Fruit fly (Drosophila melanogaster) whole organism, embryonic: ENCODE results near the gene CtsF.

Source experiments
- Ada2b ChIP-seq: fragments of 200-800 bp; sonication (Bioruptor generic); IDR thresholded peaks from 2 replicates; pipeline ENCODE4 v1.3.6; 2022; ENCODE audit warnings: missing biosample characterization, missing genetic modification characterization
- CG10543 ChIP-seq: fragments of 200-800 bp; sonication (Bioruptor generic); optimal IDR thresholded peaks from 3 replicates; lab custom pipeline; 2017; ENCODE audit warnings: missing biosample characterization, mild to moderate bottlenecking, missing genetic modification characterization, moderate library complexity
- CG10979 ChIP-seq: fragments of 200-800 bp; sonication (Bioruptor generic); optimal IDR thresholded peaks from 2 replicates; lab custom pipeline; 2018; ENCODE audit warnings: missing biosample characterization, mild to moderate bottlenecking, missing genetic modification characterization, moderate library complexity
- CG13123 ChIP-seq: fragments of 200-800 bp; sonication (Bioruptor generic); optimal IDR thresholded peaks from 2 replicates; lab custom pipeline; 2016; ENCODE audit warnings: missing biosample characterization, missing genetic modification characterization
- CG1602 ChIP-seq: fragments of 200-800 bp; sonication (Bioruptor generic); optimal IDR thresholded peaks from 3 replicates; lab custom pipeline; 2016; ENCODE audit warnings: missing biosample characterization, missing genetic modification characterization
- CG17361 ChIP-seq: fragments of 200-800 bp; sonication (Bioruptor generic); IDR thresholded peaks from 3 replicates; pipeline ENCODE4 v1.3.6; 2022; ENCODE audit warnings: missing biosample characterization, missing genetic modification characterization
- CG17829 ChIP-seq: fragments of 200-800 bp; optimal IDR thresholded peaks from 2 replicates; lab custom pipeline; 2019; ENCODE audit warnings: missing biosample characterization, mild to moderate bottlenecking, missing genetic modification characterization, moderate library complexity
- CG2889 ChIP-seq: fragments of 200-800 bp; sonication (Bioruptor generic); IDR thresholded peaks from 3 replicates; pipeline ENCODE4 v1.3.6; 2022; ENCODE audit warnings: missing biosample characterization, missing genetic modification characterization
- CG30020 ChIP-seq: fragments of 200-800 bp; optimal IDR thresholded peaks from 2 replicates; lab custom pipeline; 2019; ENCODE audit warnings: missing biosample characterization, mild to moderate bottlenecking, missing genetic modification characterization, moderate library complexity
- CG3838 ChIP-seq: fragments of 200-800 bp; sonication (Bioruptor generic); optimal IDR thresholded peaks from 3 replicates; lab custom pipeline; 2016; ENCODE audit warnings: missing biosample characterization, missing genetic modification characterization
- CG43689 ChIP-seq: fragments of 200-800 bp; sonication (Bioruptor generic); IDR thresholded peaks from 2 replicates; pipeline ENCODE4 v1.3.6; 2022; ENCODE audit warnings: missing biosample characterization, missing genetic modification characterization
- CG4730 ChIP-seq: fragments of 200-800 bp; sonication (Bioruptor generic); IDR thresholded peaks from 2 replicates; pipeline ENCODE4 v1.3.6; 2022; ENCODE audit warnings: missing biosample characterization, missing genetic modification characterization
- CG6689 ChIP-seq: fragments of 200-800 bp; sonication (Bioruptor generic); IDR thresholded peaks from 2 replicates; pipeline ENCODE4 v1.3.6; 2022; ENCODE audit warnings: missing biosample characterization, missing genetic modification characterization
- CG7987 ChIP-seq: fragments of 200-800 bp; sonication (Bioruptor generic); optimal IDR thresholded peaks from 2 replicates; lab custom pipeline; 2018; ENCODE audit warnings: missing biosample characterization, mild to moderate bottlenecking, missing genetic modification characterization, moderate library complexity
- CG8359 ChIP-seq: fragments of 200-800 bp; sonication (Bioruptor generic); optimal IDR thresholded peaks from 2 replicates; lab custom pipeline; 2017; ENCODE audit warnings: missing biosample characterization, mild to moderate bottlenecking, missing genetic modification characterization, borderline replicate concordance
- CG9817 ChIP-seq: fragments of 200-800 bp; sonication (Bioruptor generic); optimal IDR thresholded peaks from 2 replicates; lab custom pipeline; 2018; ENCODE audit warnings: missing biosample characterization, mild to moderate bottlenecking, missing genetic modification characterization, moderate library complexity
- Deaf1 ChIP-seq: fragments of 200-800 bp; optimal IDR thresholded peaks from 3 replicates; lab custom pipeline; 2019; ENCODE audit warnings: missing biosample characterization, mild to moderate bottlenecking, missing genetic modification characterization, moderate library complexity
- Dll ChIP-seq: fragments of 200-800 bp; sonication (Bioruptor generic); IDR thresholded peaks from 4 replicates; pipeline ENCODE4 v1.3.6; 2022; ENCODE audit warnings: missing biosample characterization, missing genetic modification characterization; ENCODE audit not compliant: partially characterized antibody
- Hmx ChIP-seq: fragments of 200-800 bp; sonication (Bioruptor generic); optimal IDR thresholded peaks from 2 replicates; lab custom pipeline; 2016; ENCODE audit warnings: missing biosample characterization, missing genetic modification characterization
- NFAT ChIP-seq: fragments of 200-800 bp; sonication (Bioruptor generic); IDR thresholded peaks from 2 replicates; pipeline ENCODE4 v1.3.6; 2022; ENCODE audit warnings: missing biosample characterization, missing genetic modification characterization
- Scr ChIP-seq: fragments of 200-800 bp; sonication (Bioruptor generic); IDR thresholded peaks from 2 replicates; pipeline ENCODE4 v1.3.6; 2022; ENCODE audit warnings: missing biosample characterization, missing genetic modification characterization; ENCODE audit not compliant: partially characterized antibody
- ash1 ChIP-seq: fragments of 200-800 bp; sonication (Bioruptor generic); optimal IDR thresholded peaks from 2 replicates; lab custom pipeline; 2018; ENCODE audit warnings: missing biosample characterization, mild to moderate bottlenecking, missing genetic modification characterization
- ato ChIP-seq: fragments of 200-800 bp; sonication (Bioruptor generic); IDR thresholded peaks from 2 replicates; pipeline ENCODE4 v1.3.6; 2022; ENCODE audit warnings: missing biosample characterization, missing genetic modification characterization; ENCODE audit not compliant: partially characterized antibody
- bigmax ChIP-seq: fragments of 200-800 bp; sonication (Bioruptor generic); optimal IDR thresholded peaks from 2 replicates; lab custom pipeline; 2018; ENCODE audit warnings: missing biosample characterization, mild to moderate bottlenecking, missing genetic modification characterization
- cad ChIP-seq: fragments of >200 bp; optimal IDR thresholded peaks from 2 replicates; lab custom pipeline; 2017; ENCODE audit warnings: missing biosample characterization, missing genetic modification characterization
- caup ChIP-seq: fragments of 200-800 bp; sonication (Bioruptor generic); optimal IDR thresholded peaks from 3 replicates; lab custom pipeline; 2017; ENCODE audit warnings: missing biosample characterization, mild to moderate bottlenecking, missing genetic modification characterization, moderate library complexity; ENCODE audit not compliant: severe bottlenecking
- cwo ChIP-seq: fragments of 200-800 bp; sonication (Bioruptor generic); optimal IDR thresholded peaks from 3 replicates; lab custom pipeline; 2017; ENCODE audit warnings: missing biosample characterization, missing genetic modification characterization, mild to moderate bottlenecking, moderate library complexity, missing genetic modification reagents
- emc ChIP-seq: fragments of 200-800 bp; sonication (Bioruptor generic); optimal IDR thresholded peaks from 2 replicates; lab custom pipeline; 2016; ENCODE audit warnings: missing biosample characterization, missing genetic modification characterization
- en ChIP-seq: fragments of 200-800 bp; sonication (Bioruptor generic); optimal IDR thresholded peaks from 2 replicates; lab custom pipeline; 2016; ENCODE audit warnings: missing biosample characterization, missing genetic modification characterization
- ind ChIP-seq: fragments of 200-800 bp; sonication (Bioruptor generic); optimal IDR thresholded peaks from 3 replicates; lab custom pipeline; 2016; ENCODE audit warnings: missing biosample characterization, missing genetic modification characterization
- insv ChIP-seq, 2 experiments: fragments of 200-800 bp; sonication (Bioruptor generic); optimal IDR thresholded peaks; 3 replicates each; lab custom pipeline; 2016 to 2018; ENCODE audit warnings: missing biosample characterization in 2 of 2, missing genetic modification characterization in 2 of 2
- klu ChIP-seq: fragments of 200-800 bp; sonication (Bioruptor generic); IDR thresholded peaks from 2 replicates; pipeline ENCODE4 v1.3.6; 2022; ENCODE audit warnings: missing biosample characterization, missing genetic modification characterization
- kni ChIP-seq: fragments of 200-800 bp; sonication (Bioruptor generic); optimal IDR thresholded peaks from 3 replicates; lab custom pipeline; 2017; ENCODE audit warnings: mild to moderate bottlenecking, missing biosample characterization, missing genetic modification reagents, missing genetic modification characterization
- luna ChIP-seq: fragments of 200-800 bp; sonication (Bioruptor generic); optimal IDR thresholded peaks from 2 replicates; lab custom pipeline; 2016; ENCODE audit warnings: missing biosample characterization, missing genetic modification characterization
- mirr ChIP-seq: fragments of 200-800 bp; sonication (Bioruptor generic); optimal IDR thresholded peaks from 3 replicates; lab custom pipeline; 2018; ENCODE audit warnings: missing biosample characterization, mild to moderate bottlenecking, missing genetic modification characterization
- nerfin-2 ChIP-seq: fragments of 200-800 bp; sonication (Bioruptor generic); IDR thresholded peaks from 2 replicates; pipeline ENCODE4 v1.3.6; 2022; ENCODE audit warnings: missing biosample characterization, missing genetic modification characterization; ENCODE audit not compliant: partially characterized antibody
- otp ChIP-seq: fragments of 200-800 bp; sonication (Bioruptor generic); IDR thresholded peaks from 3 replicates; pipeline ENCODE4, ENCODE4 v1.3.6; 2022; ENCODE audit warnings: missing biosample characterization, missing genetic modification characterization
- rib ChIP-seq: fragments of 200-800 bp; sonication (Bioruptor generic); IDR thresholded peaks from 2 replicates; pipeline ENCODE4 v1.3.6; 2022; ENCODE audit warnings: missing biosample characterization, missing genetic modification characterization
- row ChIP-seq: fragments of 200-800 bp; sonication (Bioruptor generic); IDR thresholded peaks from 3 replicates; pipeline ENCODE4 v1.3.6; 2022; ENCODE audit warnings: missing biosample characterization, missing genetic modification characterization
- sima ChIP-seq: fragments of 200-800 bp; sonication (Bioruptor generic); optimal IDR thresholded peaks from 2 replicates; lab custom pipeline; 2016; ENCODE audit warnings: missing biosample characterization, missing genetic modification characterization
- slbo ChIP-seq: fragments of 200-800 bp; sonication (Bioruptor generic); IDR thresholded peaks from 2 replicates; pipeline ENCODE4 v1.3.6; 2022; ENCODE audit warnings: missing biosample characterization, missing genetic modification characterization
- sqz ChIP-seq: fragments of 200-800 bp; sonication (Bioruptor generic); optimal IDR thresholded peaks from 3 replicates; lab custom pipeline; 2018; ENCODE audit warnings: missing biosample characterization, mild to moderate bottlenecking, missing genetic modification characterization
- sr ChIP-seq: fragments of 200-800 bp; sonication (Bioruptor generic); IDR thresholded peaks from 3 replicates; pipeline ENCODE4 v1.3.6; 2022; ENCODE audit warnings: missing biosample characterization, missing genetic modification characterization
- yki ChIP-seq: fragments of >200 bp; optimal IDR thresholded peaks from 3 replicates; lab custom pipeline; 2018

The CtsF gene

DNA sequence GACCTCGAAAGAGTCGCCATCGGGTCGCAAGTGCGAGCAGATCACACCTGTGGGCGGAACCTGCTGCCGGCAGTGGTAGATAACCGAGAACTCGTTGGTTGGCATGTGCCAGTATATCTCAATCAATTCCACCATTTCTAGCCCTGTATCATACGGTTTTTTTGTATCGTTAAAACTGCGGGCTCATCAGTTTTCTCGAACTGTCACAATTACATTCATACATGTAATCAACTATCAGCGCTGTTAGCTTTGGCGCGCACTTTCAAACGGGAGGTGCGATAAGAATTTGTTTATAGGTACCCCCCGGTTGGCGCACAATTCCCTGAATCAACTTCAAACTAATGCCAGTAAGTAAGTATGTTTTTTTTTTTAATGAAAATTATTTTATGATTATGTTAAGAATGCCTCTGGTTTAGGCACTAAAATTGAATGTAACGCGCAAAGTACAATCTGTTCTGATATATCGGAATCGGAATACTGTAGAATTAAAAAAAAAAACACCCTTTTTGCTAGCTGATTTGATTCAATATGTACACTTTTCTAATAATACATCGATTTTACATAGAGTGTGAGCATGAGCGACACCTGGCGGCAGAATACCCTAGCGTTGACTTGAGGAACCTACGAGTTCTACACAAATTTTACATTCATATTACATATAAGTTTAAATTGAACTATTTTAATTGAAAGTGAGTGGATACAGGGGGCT lies 47.2 kb upstream of the CtsF start (continued):
- TF ChIP-seq CG17829 (tag; lab: Kevin White, UChicago): peak; percentile 60
- no peak for TF ChIP-seq yki (lab: Kevin White, UChicago)
- no peak for TF ChIP-seq nerfin-2 (GFP tag; lab: Robert Waterston, UW)
- 0 out of 2 replicates have a peak, but pooled peaks have one; percentile 20 for TF ChIP-seq CG6689 (GFP tag; lab: Robert Waterston, UW)
- no peak for TF ChIP-seq en (GFP tag; lab: Kevin White, UChicago)
- TF ChIP-seq emc (GFP tag; lab: Kevin White, UChicago): no peak
- peak; percentile 57 for TF ChIP-seq row (GFP tag; lab: Robert Waterston, UW)
- no peak for TF ChIP-seq CG8359
- no peak for TF ChIP-seq sima
- TF ChIP-seq Dll: 0 out of 4 replicates have a peak, but pooled peaks have one; percentile 36
- peak; percentile 4 for TF ChIP-seq bigmax (GFP tag; lab: Kevin White, UChicago)
- peak; percentile 28 for TF ChIP-seq cad (GFP tag; lab: Kevin White, UChicago)
- TF ChIP-seq Ada2b (GFP tag; lab: Robert Waterston, UW): 0 out of 2 replicates have a peak, but pooled peaks have one; percentile 26
- peak; percentile 43 for TF ChIP-seq CG10543 (GFP tag; lab: Kevin White, UChicago)
- no peak for TF ChIP-seq mirr (GFP tag; lab: Kevin White, UChicago)
- no peak for TF ChIP-seq CG43689 (GFP tag; lab: Robert Waterston, UW)
- no peak for TF ChIP-seq kni (GFP tag; lab: Kevin White, UChicago)
- TF ChIP-seq CG3838 (GFP tag; lab: Kevin White, UChicago): no peak
- TF ChIP-seq klu (GFP tag; lab: Robert Waterston, UW): 0 out of 2 replicates have a peak, but pooled peaks have one; percentile 9
- no peak for TF ChIP-seq rib (GFP tag; lab: Robert Waterston, UW)
- TF ChIP-seq insv (GFP tag; optimal IDR thresholded peaks at IDR 0.05; lab: Kevin White, UChicago): peak in 1 of 2 experiments; percentile 33
- peak; percentile 33 for TF ChIP-seq luna (GFP tag; lab: Kevin White, UChicago)
- TF ChIP-seq sr (GFP tag; lab: Robert Waterston, UW): no peak
- TF ChIP-seq otp (GFP tag; lab: Robert Waterston, UW): peak; percentile 65; the same call in 1 of the 3 replicates
- no peak for TF ChIP-seq sqz (GFP tag; lab: Kevin White, UChicago)
- peak; percentile 52 for TF ChIP-seq caup (GFP tag; lab: Kevin White, UChicago)
- TF ChIP-seq cwo: no peak
- peak; percentile 62 for TF ChIP-seq CG9817 (tag; lab: Kevin White, UChicago)
- peak; percentile 84 for TF ChIP-seq NFAT (GFP tag; lab: Robert Waterston, UW)
- TF ChIP-seq CG7987 (GFP tag; lab: Kevin White, UChicago): peak; percentile 32
- no peak; the same call in 1 of the 2 replicates for TF ChIP-seq CG4730
- peak; percentile 70 for TF ChIP-seq CG1602 (GFP tag; lab: Kevin White, UChicago)
- peak; percentile 83 for TF ChIP-seq slbo (GFP tag; lab: Robert Waterston, UW)
- peak; percentile 39 for TF ChIP-seq CG13123 (GFP tag; lab: Kevin White, UChicago)
- no peak for TF ChIP-seq Hmx (GFP tag; lab: Kevin White, UChicago)
- 0 out of 3 replicates have a peak, but pooled peaks have one; percentile 34 for TF ChIP-seq CG2889 (GFP tag; lab: Robert Waterston, UW)
- no peak for TF ChIP-seq Deaf1 (tag; lab: Kevin White, UChicago)
- TF ChIP-seq CG30020 (tag; lab: Kevin White, UChicago): no peak
- peak; percentile 33 for TF ChIP-seq Scr (GFP tag; lab: Robert Waterston, UW)
- no peak for TF ChIP-seq ato
- TF ChIP-seq ash1 (GFP tag; lab: Kevin White, UChicago): no peak
- peak; percentile 2 for TF ChIP-seq CG10979 (tag; lab: Kevin White, UChicago)
- peak; percentile 56; the same call in 2 of the 3 replicates for TF ChIP-seq CG17361 (GFP tag; lab: Robert Waterston, UW)
- TF ChIP-seq ind: peak; percentile 56
